Worm (Caenorhabditis elegans) whole organism, late embryonic: ENCODE results near the gene F57B1.5.

Experiments used
- C08G9.2 ChIP-seq: sonication (generic microtip); optimal IDR thresholded peaks from 2 replicates; lab custom pipeline; 2016; ENCODE audit warnings: mild to moderate bottlenecking, missing genetic modification characterization, moderate library complexity, missing compliant biosample characterization
- C38D4.7 ChIP-seq: fragments of 200-800 bp; sonication (Bioruptor generic); optimal IDR thresholded peaks from 2 replicates; lab custom pipeline; 2018; ENCODE audit warnings: mild to moderate bottlenecking, missing genetic modification characterization, moderate library complexity, missing compliant biosample characterization
- F13H6.1 ChIP-seq: sonication (generic microtip); optimal IDR thresholded peaks from 2 replicates; lab custom pipeline; 2016; ENCODE audit warnings: missing genetic modification characterization, missing compliant biosample characterization
- K02D7.2 ChIP-seq: sonication (generic microtip); optimal IDR thresholded peaks from 2 replicates; lab custom pipeline; 2017; ENCODE audit warnings: mild to moderate bottlenecking, missing genetic modification characterization, missing compliant biosample characterization
- K09A11.1 ChIP-seq: sonication (generic microtip); optimal IDR thresholded peaks from 2 replicates; lab custom pipeline; 2017; ENCODE audit warnings: antibody characterized with exemption, mild to moderate bottlenecking, missing genetic modification characterization, missing compliant biosample characterization; ENCODE audit not compliant: insufficient read depth
- T23F11.4 ChIP-seq: fragments of 200-800 bp; sonication (Bioruptor generic); optimal IDR thresholded peaks from 2 replicates; lab custom pipeline; 2018; ENCODE audit warnings: mild to moderate bottlenecking, missing genetic modification characterization, missing compliant biosample characterization
- ceh-14 ChIP-seq: sonication (generic microtip); optimal IDR thresholded peaks from 2 replicates; lab custom pipeline; 2016; ENCODE audit warnings: missing genotype, missing genetic modification characterization, missing compliant biosample characterization
- ceh-19 ChIP-seq: fragments of 200-800 bp; sonication (Bioruptor generic); optimal IDR thresholded peaks from 2 replicates; lab custom pipeline; 2018; ENCODE audit warnings: mild to moderate bottlenecking, missing genetic modification characterization, missing compliant biosample characterization
- ceh-24 ChIP-seq: sonication (generic microtip); optimal IDR thresholded peaks from 2 replicates; lab custom pipeline; 2016; ENCODE audit warnings: mild to moderate bottlenecking, missing genetic modification characterization, missing compliant biosample characterization
- ceh-48 ChIP-seq: sonication (generic microtip); optimal IDR thresholded peaks from 2 replicates; lab custom pipeline; 2016; ENCODE audit warnings: missing genetic modification characterization, inconsistent platforms, missing compliant biosample characterization
- ceh-9 ChIP-seq: sonication (generic microtip); optimal IDR thresholded peaks from 2 replicates; lab custom pipeline; 2016; ENCODE audit warnings: mild to moderate bottlenecking, missing genetic modification characterization, inconsistent platforms, missing compliant biosample characterization
- dve-1 ChIP-seq: sonication (generic microtip); optimal IDR thresholded peaks from 2 replicates; lab custom pipeline; 2017; ENCODE audit warnings: antibody characterized with exemption, mild to moderate bottlenecking, missing genetic modification characterization, missing compliant biosample characterization
- elt-2 ChIP-seq: sonication (generic microtip); optimal IDR thresholded peaks from 2 replicates; lab custom pipeline; 2016; ENCODE audit warnings: missing genetic modification reagents, missing genetic modification characterization, missing compliant biosample characterization
- elt-4 ChIP-seq: sonication (generic microtip); optimal IDR thresholded peaks from 2 replicates; lab custom pipeline; 2016; ENCODE audit warnings: missing genetic modification characterization, missing compliant biosample characterization
- eyg-1 ChIP-seq: sonication (generic microtip); optimal IDR thresholded peaks from 2 replicates; lab custom pipeline; 2016; ENCODE audit warnings: missing genotype, missing genetic modification characterization, missing compliant biosample characterization
- fkh-10 ChIP-seq: fragments of 150-350 bp; optimal IDR thresholded peaks from 2 replicates; lab custom pipeline; 2014; ENCODE audit warnings: missing biosample characterization, missing genetic modification reagents, missing genetic modification characterization
- fkh-6 ChIP-seq: sonication (generic microtip); optimal IDR thresholded peaks from 2 replicates; lab custom pipeline; 2016; ENCODE audit warnings: missing genetic modification characterization, missing compliant biosample characterization
- hlh-13 ChIP-seq: fragments of 200-800 bp; sonication (Bioruptor generic); optimal IDR thresholded peaks from 2 replicates; lab custom pipeline; 2018; ENCODE audit warnings: mild to moderate bottlenecking, missing genetic modification characterization, missing compliant biosample characterization
- hlh-30 ChIP-seq: sonication (generic microtip); optimal IDR thresholded peaks from 2 replicates; lab custom pipeline; 2017; ENCODE audit warnings: antibody characterized with exemption, missing genetic modification characterization, missing compliant biosample characterization; ENCODE audit not compliant: insufficient read depth
- lim-6 ChIP-seq: sonication (generic microtip); optimal IDR thresholded peaks from 2 replicates; lab custom pipeline; 2016; ENCODE audit warnings: missing genetic modification characterization, missing compliant biosample characterization
- lin-11 ChIP-seq: fragments of 200-800 bp; sonication (Bioruptor generic); optimal IDR thresholded peaks from 2 replicates; lab custom pipeline; 2018; ENCODE audit warnings: mild to moderate bottlenecking, missing genetic modification characterization, missing compliant biosample characterization
- madf-2 ChIP-seq: sonication (generic microtip); optimal IDR thresholded peaks from 2 replicates; lab custom pipeline; 2017; ENCODE audit warnings: missing genetic modification characterization, missing compliant biosample characterization
- nfya-1 ChIP-seq: sonication (generic microtip); optimal IDR thresholded peaks from 2 replicates; lab custom pipeline; 2017; ENCODE audit warnings: missing genetic modification characterization, mild to moderate bottlenecking, missing compliant biosample characterization, antibody characterized with exemption, moderate library complexity
- npax-4 ChIP-seq: sonication (generic microtip); optimal IDR thresholded peaks from 2 replicates; lab custom pipeline; 2016; ENCODE audit warnings: missing genetic modification characterization, missing compliant biosample characterization
- pag-3 ChIP-seq: sonication (generic microtip); optimal IDR thresholded peaks from 2 replicates; lab custom pipeline; 2016; ENCODE audit warnings: missing compliant biosample characterization, missing genetic modification characterization, borderline replicate concordance
- pat-9 ChIP-seq: fragments of 200-800 bp; sonication (Bioruptor generic); optimal IDR thresholded peaks from 2 replicates; lab custom pipeline; 2018; ENCODE audit warnings: mild to moderate bottlenecking, missing genetic modification characterization, moderate library complexity, missing compliant biosample characterization
- pha-2 ChIP-seq: sonication (generic microtip); optimal IDR thresholded peaks from 2 replicates; lab custom pipeline; 2017; ENCODE audit warnings: mild to moderate bottlenecking, missing genetic modification characterization, missing compliant biosample characterization
- pha-4 ChIP-seq: fragments of 150-350 bp; optimal IDR thresholded peaks from 2 replicates; lab custom pipeline; 2018; ENCODE audit warnings: missing biosample characterization, missing genetic modification reagents, missing genetic modification characterization
- pqm-1 ChIP-seq: sonication (generic microtip); optimal IDR thresholded peaks from 2 replicates; lab custom pipeline; 2016; ENCODE audit warnings: missing genetic modification characterization, missing compliant biosample characterization
- sdc-2 ChIP-seq: sonication (generic microtip); optimal IDR thresholded peaks from 2 replicates; lab custom pipeline; 2016; ENCODE audit warnings: missing genotype, missing genetic modification characterization, missing compliant biosample characterization
- syd-9 ChIP-seq: sonication (generic microtip); optimal IDR thresholded peaks from 2 replicates; lab custom pipeline; 2016; ENCODE audit warnings: mild to moderate bottlenecking, missing genetic modification characterization, moderate library complexity, missing compliant biosample characterization
- ttx-3 ChIP-seq: sonication (generic microtip); optimal IDR thresholded peaks from 2 replicates; lab custom pipeline; 2016; ENCODE audit warnings: missing genetic modification reagents, missing genetic modification characterization, missing compliant biosample characterization
- unc-3 ChIP-seq, 2 experiments: fragments of 200-800 bp in 1 of 2; sonication (Bioruptor generic) in 1 of 2; sonication (generic microtip) in 1 of 2; conservative IDR thresholded peaks in 1 of 2; optimal IDR thresholded peaks in 1 of 2; 2 replicates each; pipeline versions ENCODE4 v1.3.6 to Lab custom; 2016 to 2022; ENCODE audit warnings: missing compliant biosample characterization in 2 of 2, missing genetic modification characterization in 2 of 2, missing genetic modification reagents in 1 of 2
- zip-5 ChIP-seq: sonication (generic microtip); optimal IDR thresholded peaks from 2 replicates; lab custom pipeline; 2016; ENCODE audit warnings: missing genetic modification characterization, missing compliant biosample characterization
- ztf-16 ChIP-seq: sonication (generic microtip); optimal IDR thresholded peaks from 2 replicates; lab custom pipeline; 2017; ENCODE audit warnings: missing genetic modification characterization, missing compliant biosample characterization

The F57B1.5 gene

ce11 chrV:13207426-13207825 is at the start of gene F57B1.5:
F57B1.5 (plus strand) TSS chrV:13207726.
- no peak for TF ChIP-seq ceh-14 (tag; lab: Kevin White, UChicago)
- TF ChIP-seq ttx-3 (tag; lab: Kevin White, UChicago) = no peak
- TF ChIP-seq pqm-1 = no peak
- no peak for TF ChIP-seq pag-3 (tag; lab: Kevin White, UChicago)
- no peak for TF ChIP-seq ztf-16
- no peak for TF ChIP-seq F13H6.1 (tag; lab: Kevin White, UChicago)
- TF ChIP-seq C08G9.2 (tag; lab: Kevin White, UChicago) = no peak
- no peak for TF ChIP-seq eyg-1
- no peak for TF ChIP-seq ceh-19 (GFP tag; lab: Kevin White, UChicago)
- TF ChIP-seq sdc-2 = no peak
- TF ChIP-seq fkh-10 = no peak
- TF ChIP-seq T23F11.4 (GFP tag; lab: Kevin White, UChicago) = no peak
- TF ChIP-seq ceh-48 (tag; lab: Kevin White, UChicago) = no peak
- TF ChIP-seq ceh-24 (tag; lab: Kevin White, UChicago) = no peak
- no peak for TF ChIP-seq hlh-30 (tag; lab: Kevin White, UChicago)
- no peak for TF ChIP-seq C38D4.7 (GFP tag; lab: Kevin White, UChicago)
- TF ChIP-seq, all 69 proteins: peak for 0

ce11 chrV:13161052-13161451 is 46.5 kb upstream of the F57B1.5 start:
- no peak for TF ChIP-seq elt-4 (tag; lab: Kevin White, UChicago)

DNA sequence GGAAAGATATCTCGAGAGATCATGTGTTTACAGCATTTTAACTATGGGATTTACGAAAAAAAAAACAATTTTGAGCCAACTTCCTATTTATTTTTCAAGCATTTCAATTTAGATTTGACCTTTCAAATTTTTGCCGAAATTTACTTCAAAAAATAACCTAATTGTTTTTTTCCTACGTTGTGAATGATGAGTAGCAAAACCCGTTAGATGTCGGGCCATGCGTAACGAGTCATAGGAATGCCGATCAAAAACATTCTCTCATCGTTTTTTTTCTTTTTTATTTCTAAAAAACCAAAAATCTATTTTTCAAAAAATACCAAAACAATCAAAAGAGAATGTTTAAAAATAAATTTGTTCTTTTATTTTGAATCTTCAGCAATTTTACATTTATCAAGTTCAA is 44.6 kb upstream of the F57B1.5 start:
- TF ChIP-seq ceh-9 (tag; lab: Kevin White, UChicago) (no peak), C08G9.2 (tag; lab: Kevin White, UChicago) (no peak), elt-2 (tag; lab: Kevin White, UChicago) (no peak), npax-4 (no peak), lim-6 (tag; lab: Kevin White, UChicago) (no peak), zip-5 (no peak), K02D7.2 (tag; lab: Kevin White, UChicago) (no peak), pha-2 (tag; lab: Kevin White, UChicago) (no peak)

DNA sequence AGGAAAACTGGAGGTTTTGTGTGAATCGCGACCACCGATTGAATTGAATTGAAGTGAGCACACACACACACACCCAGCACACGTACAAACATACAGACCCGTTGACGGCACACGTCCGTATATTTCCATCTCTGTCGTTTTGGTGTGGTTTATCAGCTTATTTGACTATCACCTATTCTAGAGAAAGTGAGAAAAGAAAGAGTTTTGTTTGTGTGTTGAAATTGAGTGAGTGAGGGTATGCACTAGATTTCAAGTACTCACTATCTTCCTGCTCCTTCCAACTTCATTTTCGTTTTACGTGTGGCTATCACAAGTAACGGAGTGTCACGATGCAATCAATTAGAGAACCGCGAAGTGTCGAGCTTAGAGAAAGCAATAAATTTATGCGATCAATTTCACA is 43.7 kb upstream of the F57B1.5 start:
- TF ChIP-seq fkh-6 (tag; lab: Kevin White, UChicago) (no peak), nfya-1 (tag; lab: Kevin White, UChicago) (no peak), pha-4 (tag; lab: Kevin White, UChicago) (no peak), syd-9 (tag; lab: Kevin White, UChicago) (no peak), ceh-48 (tag; lab: Kevin White, UChicago) (no peak), pag-3 (tag; lab: Kevin White, UChicago) (no peak), pat-9 (no peak), dve-1 (tag; lab: Kevin White, UChicago) (no peak), madf-2 (tag; lab: Kevin White, UChicago) (no peak), K09A11.1 (tag; lab: Kevin White, UChicago) (no peak), unc-3 (GFP tag; conservative IDR thresholded peaks at IDR 0.05; lab: Robert Waterston, UW) (no peak), unc-3 (tag; optimal IDR thresholded peaks at IDR 0.05; lab: Kevin White, UChicago) (no peak), lin-11 (no peak), hlh-13 (GFP tag; lab: Kevin White, UChicago) (no peak), npax-4 (no peak), eyg-1 (no peak)
- TF ChIP-seq, all 69 proteins: peak for 0
